Worm (Caenorhabditis elegans) whole organism, late embryonic: Measurements from ENCODE around the gene zag-1.

Experiments
- C08G9.2 ChIP-seq: sonication (generic microtip); optimal IDR thresholded peaks from 2 replicates; lab custom pipeline; 2016; ENCODE audit warnings: mild to moderate bottlenecking, missing genetic modification characterization, moderate library complexity, missing compliant biosample characterization
- F13H6.1 ChIP-seq: sonication (generic microtip); optimal IDR thresholded peaks from 2 replicates; lab custom pipeline; 2016; ENCODE audit warnings: missing genetic modification characterization, missing compliant biosample characterization
- K02D7.2 ChIP-seq: sonication (generic microtip); optimal IDR thresholded peaks from 2 replicates; lab custom pipeline; 2017; ENCODE audit warnings: mild to moderate bottlenecking, missing genetic modification characterization, missing compliant biosample characterization
- K09A11.1 ChIP-seq: sonication (generic microtip); optimal IDR thresholded peaks from 2 replicates; lab custom pipeline; 2017; ENCODE audit warnings: antibody characterized with exemption, mild to moderate bottlenecking, missing genetic modification characterization, missing compliant biosample characterization; ENCODE audit not compliant: insufficient read depth
- ahr-1 ChIP-seq: sonication (generic microtip); optimal IDR thresholded peaks from 2 replicates; lab custom pipeline; 2016; ENCODE audit warnings: missing genetic modification characterization, missing compliant biosample characterization
- ama-1 ChIP-seq: fragments of 150-350 bp; optimal IDR thresholded peaks from 2 replicates; lab custom pipeline; 2014
- ceh-14 ChIP-seq: sonication (generic microtip); optimal IDR thresholded peaks from 2 replicates; lab custom pipeline; 2016; ENCODE audit warnings: missing genotype, missing genetic modification characterization, missing compliant biosample characterization
- ceh-18 ChIP-seq: sonication (generic microtip); optimal IDR thresholded peaks from 2 replicates; lab custom pipeline; 2016; ENCODE audit warnings: missing genetic modification characterization, missing compliant biosample characterization
- ceh-19 ChIP-seq: fragments of 200-800 bp; sonication (Bioruptor generic); optimal IDR thresholded peaks from 2 replicates; lab custom pipeline; 2018; ENCODE audit warnings: mild to moderate bottlenecking, missing genetic modification characterization, missing compliant biosample characterization
- ceh-31 ChIP-seq: sonication (generic microtip); optimal IDR thresholded peaks from 2 replicates; lab custom pipeline; 2016; ENCODE audit warnings: missing genetic modification characterization, missing compliant biosample characterization
- ceh-34 ChIP-seq: sonication (generic microtip); optimal IDR thresholded peaks from 2 replicates; lab custom pipeline; 2016; ENCODE audit warnings: mild to moderate bottlenecking, missing genetic modification characterization, missing compliant biosample characterization
- ceh-48 ChIP-seq: sonication (generic microtip); optimal IDR thresholded peaks from 2 replicates; lab custom pipeline; 2016; ENCODE audit warnings: missing genetic modification characterization, inconsistent platforms, missing compliant biosample characterization
- ceh-6 ChIP-seq: fragments of 200-800 bp; sonication (Bioruptor generic); optimal IDR thresholded peaks from 2 replicates; lab custom pipeline; 2018; ENCODE audit warnings: mild to moderate bottlenecking, missing genetic modification characterization, missing compliant biosample characterization
- che-1 ChIP-seq: sonication (generic microtip); optimal IDR thresholded peaks from 2 replicates; lab custom pipeline; 2016; ENCODE audit warnings: mild to moderate bottlenecking, missing genetic modification characterization, missing compliant biosample characterization
- elt-2 ChIP-seq: sonication (generic microtip); optimal IDR thresholded peaks from 2 replicates; lab custom pipeline; 2016; ENCODE audit warnings: missing genetic modification reagents, missing genetic modification characterization, missing compliant biosample characterization
- elt-4 ChIP-seq: sonication (generic microtip); optimal IDR thresholded peaks from 2 replicates; lab custom pipeline; 2016; ENCODE audit warnings: missing genetic modification characterization, missing compliant biosample characterization
- ets-4 ChIP-seq: sonication (generic microtip); optimal IDR thresholded peaks from 2 replicates; lab custom pipeline; 2016; ENCODE audit warnings: missing genetic modification characterization, missing compliant biosample characterization
- fax-1 ChIP-seq: sonication (generic microtip); optimal IDR thresholded peaks from 2 replicates; lab custom pipeline; 2016; ENCODE audit warnings: missing genotype, missing genetic modification characterization, missing compliant biosample characterization
- fkh-10 ChIP-seq: fragments of 150-350 bp; optimal IDR thresholded peaks from 2 replicates; lab custom pipeline; 2014; ENCODE audit warnings: missing biosample characterization, missing genetic modification reagents, missing genetic modification characterization
- hlh-15 ChIP-seq: sonication (generic microtip); optimal IDR thresholded peaks from 2 replicates; lab custom pipeline; 2016; ENCODE audit warnings: missing genetic modification characterization, missing compliant biosample characterization
- hlh-30 ChIP-seq: sonication (generic microtip); optimal IDR thresholded peaks from 2 replicates; lab custom pipeline; 2017; ENCODE audit warnings: antibody characterized with exemption, missing genetic modification characterization, missing compliant biosample characterization; ENCODE audit not compliant: insufficient read depth
- hlh-8 ChIP-seq: sonication (generic microtip); optimal IDR thresholded peaks from 2 replicates; lab custom pipeline; 2016; ENCODE audit warnings: missing genotype, missing genetic modification characterization, missing compliant biosample characterization
- lin-11 ChIP-seq: fragments of 200-800 bp; sonication (Bioruptor generic); optimal IDR thresholded peaks from 2 replicates; lab custom pipeline; 2018; ENCODE audit warnings: mild to moderate bottlenecking, missing genetic modification characterization, missing compliant biosample characterization
- madf-2 ChIP-seq: sonication (generic microtip); optimal IDR thresholded peaks from 2 replicates; lab custom pipeline; 2017; ENCODE audit warnings: missing genetic modification characterization, missing compliant biosample characterization
- nfya-1 ChIP-seq: sonication (generic microtip); optimal IDR thresholded peaks from 2 replicates; lab custom pipeline; 2017; ENCODE audit warnings: missing genetic modification characterization, mild to moderate bottlenecking, missing compliant biosample characterization, antibody characterized with exemption, moderate library complexity
- npax-4 ChIP-seq: sonication (generic microtip); optimal IDR thresholded peaks from 2 replicates; lab custom pipeline; 2016; ENCODE audit warnings: missing genetic modification characterization, missing compliant biosample characterization
- odd-2 ChIP-seq: sonication (generic microtip); optimal IDR thresholded peaks from 2 replicates; lab custom pipeline; 2017; ENCODE audit warnings: antibody characterized with exemption, mild to moderate bottlenecking, missing genetic modification characterization, missing compliant biosample characterization
- pag-3 ChIP-seq: sonication (generic microtip); optimal IDR thresholded peaks from 2 replicates; lab custom pipeline; 2016; ENCODE audit warnings: missing compliant biosample characterization, missing genetic modification characterization, borderline replicate concordance
- pat-9 ChIP-seq: fragments of 200-800 bp; sonication (Bioruptor generic); optimal IDR thresholded peaks from 2 replicates; lab custom pipeline; 2018; ENCODE audit warnings: mild to moderate bottlenecking, missing genetic modification characterization, moderate library complexity, missing compliant biosample characterization
- pha-2 ChIP-seq: sonication (generic microtip); optimal IDR thresholded peaks from 2 replicates; lab custom pipeline; 2017; ENCODE audit warnings: mild to moderate bottlenecking, missing genetic modification characterization, missing compliant biosample characterization
- pqm-1 ChIP-seq: sonication (generic microtip); optimal IDR thresholded peaks from 2 replicates; lab custom pipeline; 2016; ENCODE audit warnings: missing genetic modification characterization, missing compliant biosample characterization
- rnt-1 ChIP-seq: sonication (generic microtip); optimal IDR thresholded peaks from 2 replicates; lab custom pipeline; 2016; ENCODE audit warnings: missing genetic modification characterization, missing compliant biosample characterization
- sdc-2 ChIP-seq: sonication (generic microtip); optimal IDR thresholded peaks from 2 replicates; lab custom pipeline; 2016; ENCODE audit warnings: missing genotype, missing genetic modification characterization, missing compliant biosample characterization
- syd-9 ChIP-seq: sonication (generic microtip); optimal IDR thresholded peaks from 2 replicates; lab custom pipeline; 2016; ENCODE audit warnings: mild to moderate bottlenecking, missing genetic modification characterization, moderate library complexity, missing compliant biosample characterization
- tbx-2 ChIP-seq: sonication (generic microtip); optimal IDR thresholded peaks from 2 replicates; lab custom pipeline; 2016; ENCODE audit warnings: missing genetic modification characterization, missing compliant biosample characterization
- tbx-7 ChIP-seq: sonication (generic microtip); optimal IDR thresholded peaks from 2 replicates; lab custom pipeline; 2016; ENCODE audit warnings: missing genotype, missing genetic modification characterization, missing compliant biosample characterization
- unc-42 ChIP-seq: sonication (generic microtip); optimal IDR thresholded peaks from 2 replicates; lab custom pipeline; 2016; ENCODE audit warnings: missing genotype, missing genetic modification characterization, missing compliant biosample characterization
- unc-86 ChIP-seq: sonication (generic microtip); optimal IDR thresholded peaks from 2 replicates; lab custom pipeline; 2016; ENCODE audit warnings: missing genetic modification characterization, missing compliant biosample characterization
- zip-5 ChIP-seq: sonication (generic microtip); optimal IDR thresholded peaks from 2 replicates; lab custom pipeline; 2016; ENCODE audit warnings: missing genetic modification characterization, missing compliant biosample characterization

zag-1 gene

DNA sequence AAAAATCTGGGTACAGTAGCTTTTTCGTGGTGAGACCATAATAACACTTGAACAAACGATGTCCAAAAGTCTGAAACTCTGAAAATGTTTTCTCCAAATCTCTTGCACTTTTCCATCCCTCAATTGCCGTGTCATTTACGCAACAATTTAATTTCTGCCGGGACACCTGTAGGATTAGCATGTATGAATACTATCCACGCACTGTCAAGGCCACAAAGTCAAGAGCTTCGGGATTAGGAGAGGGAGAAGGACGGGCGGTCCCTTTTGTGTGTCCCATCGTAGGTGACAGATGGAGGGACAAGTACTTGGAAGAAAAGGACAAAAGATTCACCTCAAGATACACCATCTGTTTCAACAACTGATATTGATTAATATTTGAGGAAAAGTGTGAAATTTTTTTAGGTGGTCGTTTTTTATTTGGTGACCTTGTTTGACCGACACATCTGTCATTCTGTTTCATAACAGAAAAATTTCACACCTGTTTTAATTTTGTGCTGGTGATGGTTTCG is 12.6 kb upstream of the zag-1 start:
- no peak for TF ChIP-seq pat-9 (tag; lab: Kevin White, UChicago)
- TF ChIP-seq unc-86 (tag; lab: Kevin White, UChicago): no peak
- no peak for TF ChIP-seq unc-42 (tag; lab: Kevin White, UChicago)
- TF ChIP-seq ceh-34 (tag; lab: Kevin White, UChicago): no peak
- TF ChIP-seq C08G9.2 (tag; lab: Kevin White, UChicago): no peak
- no peak for TF ChIP-seq ceh-14 (tag; lab: Kevin White, UChicago)

DNA sequence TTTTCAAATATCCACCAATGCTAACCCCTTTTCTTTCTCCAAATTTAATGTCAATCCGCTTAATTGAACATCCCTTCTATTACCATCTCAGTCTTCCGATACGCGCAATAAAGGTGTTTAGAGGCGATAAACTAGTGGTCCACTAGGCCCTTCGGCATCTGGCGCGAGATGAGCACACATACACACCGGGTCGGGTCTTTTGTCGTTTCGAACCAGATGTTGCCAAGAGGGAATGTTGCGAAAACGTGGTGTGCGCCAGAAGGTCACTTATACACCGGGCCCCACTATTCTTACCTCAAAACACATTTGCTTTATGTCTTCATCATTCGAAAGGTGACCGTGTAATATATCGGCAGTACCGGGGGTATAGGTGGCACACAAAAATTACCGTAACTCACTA is 11.6 kb upstream of the zag-1 start:
- TF ChIP-seq hlh-8 (tag; lab: Kevin White, UChicago): peak; percentile 81
- no peak for TF ChIP-seq pat-9 (tag; lab: Kevin White, UChicago)
- TF ChIP-seq, all 69 proteins: peak for 1

- no peak for TF ChIP-seq elt-2 (tag; lab: Kevin White, UChicago)
- TF ChIP-seq zip-5 (tag; lab: Kevin White, UChicago): no peak
- TF ChIP-seq ama-1 (lab: Kevin White, UChicago): no peak
- no peak for TF ChIP-seq fkh-10
- no peak for TF ChIP-seq syd-9 (tag; lab: Kevin White, UChicago)
- no peak for TF ChIP-seq pha-2
- TF ChIP-seq hlh-15: no peak
Observed at ce11 chrIV:3844584-3844983, 11.1 kb upstream of the zag-1 start.

- TF ChIP-seq elt-4 (tag; lab: Kevin White, UChicago) (peak; percentile 12), elt-2 (tag; lab: Kevin White, UChicago) (no peak), hlh-30 (tag; lab: Kevin White, UChicago) (no peak), ceh-34 (tag; lab: Kevin White, UChicago) (peak; percentile 1), ets-4 (tag; lab: Kevin White, UChicago) (no peak), ceh-6 (GFP tag; lab: Kevin White, UChicago) (no peak), ceh-31 (no peak), zip-5 (tag; lab: Kevin White, UChicago) (no peak), unc-42 (tag; lab: Kevin White, UChicago) (peak; percentile 91), ceh-19 (GFP tag; lab: Kevin White, UChicago) (no peak), ahr-1 (tag; lab: Kevin White, UChicago) (no peak), K02D7.2 (tag; lab: Kevin White, UChicago) (no peak), pqm-1 (no peak), ceh-48 (tag; lab: Kevin White, UChicago) (no peak), madf-2 (no peak), ceh-18 (tag; lab: Kevin White, UChicago) (no peak), nfya-1 (no peak), tbx-7 (tag; lab: Kevin White, UChicago) (no peak), che-1 (tag; lab: Kevin White, UChicago) (no peak)
Observed at ce11 chrIV:3847489-3847888, 8.2 kb upstream of the zag-1 start.

- no peak for TF ChIP-seq odd-2 (tag; lab: Kevin White, UChicago)
- no peak for TF ChIP-seq F13H6.1 (tag; lab: Kevin White, UChicago)
- TF ChIP-seq rnt-1: no peak
- TF ChIP-seq che-1 (tag; lab: Kevin White, UChicago): no peak
- TF ChIP-seq pqm-1: no peak
- no peak for TF ChIP-seq elt-2 (tag; lab: Kevin White, UChicago)
- no peak for TF ChIP-seq tbx-7 (tag; lab: Kevin White, UChicago)
- no peak for TF ChIP-seq fax-1 (tag; lab: Kevin White, UChicago)
- no peak for TF ChIP-seq ceh-31
- no peak for TF ChIP-seq nfya-1
- no peak for TF ChIP-seq ceh-18 (tag; lab: Kevin White, UChicago)
- no peak for TF ChIP-seq pha-2
- no peak for TF ChIP-seq npax-4 (tag; lab: Kevin White, UChicago)
- TF ChIP-seq lin-11 (tag; lab: Kevin White, UChicago): no peak
- TF ChIP-seq elt-4 (tag; lab: Kevin White, UChicago): no peak
- TF ChIP-seq K09A11.1 (tag; lab: Kevin White, UChicago): no peak
- no peak for TF ChIP-seq pag-3
- TF ChIP-seq sdc-2 (tag; lab: Kevin White, UChicago): no peak
- no peak for TF ChIP-seq tbx-2 (tag; lab: Kevin White, UChicago)
Observed at ce11 chrIV:3848985-3849384, 6.7 kb upstream of the zag-1 start.
